Worm (Caenorhabditis elegans) whole organism, L2 larva: ENCODE measurements around the gene M6.4.

Experiments
- C34F6.9 ChIP-seq: fragments of 150-350 bp; optimal IDR thresholded peaks from 2 replicates; lab custom pipeline; 2014; ENCODE audit warnings: missing biosample characterization, missing genetic modification characterization
- F13H6.1 ChIP-seq: sonication (generic microtip); optimal IDR thresholded peaks from 2 replicates; lab custom pipeline; 2016; ENCODE audit warnings: missing genetic modification characterization, missing compliant biosample characterization
- R02D3.7 ChIP-seq: fragments of 150-350 bp; optimal IDR thresholded peaks from 2 replicates; lab custom pipeline; 2014; ENCODE audit warnings: missing biosample characterization, missing genetic modification characterization
- Y55F3AM.14 ChIP-seq: fragments of 200-800 bp; sonication (Bioruptor generic); optimal IDR thresholded peaks from 2 replicates; lab custom pipeline; 2018; ENCODE audit warnings: mild to moderate bottlenecking, missing genetic modification characterization, missing compliant biosample characterization
- ZK546.5 ChIP-seq: sonication (generic microtip); optimal IDR thresholded peaks from 2 replicates; lab custom pipeline; 2017; ENCODE audit warnings: missing biosample characterization, missing genetic modification characterization
- alr-1 ChIP-seq: fragments of 150-350 bp; optimal IDR thresholded peaks from 2 replicates; lab custom pipeline; 2014; ENCODE audit warnings: missing biosample characterization, missing genetic modification characterization
- aly-2 ChIP-seq: fragments of 150-350 bp; optimal IDR thresholded peaks from 2 replicates; lab custom pipeline; 2014; ENCODE audit warnings: missing biosample characterization, missing genetic modification characterization
- ama-1 ChIP-seq: fragments of 150-350 bp; optimal IDR thresholded peaks from 2 replicates; lab custom pipeline; 2018; ENCODE audit warnings: inconsistent platforms
- blmp-1 ChIP-seq: sonication (generic microtip); optimal IDR thresholded peaks from 2 replicates; lab custom pipeline; 2017; ENCODE audit warnings: missing genetic modification characterization, mild to moderate bottlenecking, missing compliant biosample characterization, antibody characterized with exemption, moderate library complexity; ENCODE audit not compliant: insufficient read depth
- ceh-16 ChIP-seq: fragments of 150-350 bp; optimal IDR thresholded peaks from 2 replicates; lab custom pipeline; 2014; ENCODE audit warnings: missing biosample characterization, missing genetic modification characterization
- ceh-82 ChIP-seq: fragments of 150-350 bp; optimal IDR thresholded peaks from 2 replicates; lab custom pipeline; 2014; ENCODE audit warnings: missing biosample characterization, missing genetic modification characterization
- crh-2 ChIP-seq: sonication (generic microtip); optimal IDR thresholded peaks from 2 replicates; lab custom pipeline; 2017; ENCODE audit warnings: missing biosample characterization, missing genetic modification characterization
- dmd-4 ChIP-seq: sonication (generic microtip); optimal IDR thresholded peaks from 2 replicates; lab custom pipeline; 2017; ENCODE audit warnings: missing biosample characterization, missing genetic modification characterization
- egl-27 ChIP-seq: sonication (generic microtip); optimal IDR thresholded peaks from 3 replicates; lab custom pipeline; 2017; ENCODE audit warnings: missing biosample characterization, missing genetic modification reagents, missing genetic modification characterization
- elt-1 ChIP-seq: fragments of 150-350 bp; optimal IDR thresholded peaks from 2 replicates; lab custom pipeline; 2014; ENCODE audit warnings: missing biosample characterization, missing genetic modification characterization
- elt-3 ChIP-seq: sonication (generic microtip); optimal IDR thresholded peaks from 2 replicates; lab custom pipeline; 2017; ENCODE audit warnings: missing biosample characterization, missing genetic modification characterization
- fos-1 ChIP-seq: fragments of 150-350 bp; optimal IDR thresholded peaks from 2 replicates; lab custom pipeline; 2014; ENCODE audit warnings: missing biosample characterization, missing genetic modification characterization
- gmeb-1 ChIP-seq: fragments of 150-350 bp; optimal IDR thresholded peaks from 2 replicates; lab custom pipeline; 2014; ENCODE audit warnings: missing biosample characterization, missing genetic modification characterization
- lin-11 ChIP-seq: fragments of 150-350 bp; sonication (generic microtip); optimal IDR thresholded peaks from 2 replicates; lab custom pipeline; 2014; ENCODE audit warnings: missing biosample characterization, missing genetic modification characterization, inconsistent platforms, mixed read lengths
- lin-13 ChIP-seq: fragments of 150-350 bp; optimal IDR thresholded peaks from 2 replicates; lab custom pipeline; 2014; ENCODE audit warnings: missing biosample characterization, missing genetic modification reagents, missing genetic modification characterization
- lin-39 ChIP-seq: fragments of 150-350 bp; optimal IDR thresholded peaks from 2 replicates; lab custom pipeline; 2014; ENCODE audit warnings: missing biosample characterization, missing genetic modification reagents, missing genetic modification characterization
- lsy-2 ChIP-seq, 2 experiments: fragments of 150-350 bp in 1 of 2; sonication (generic microtip) in 1 of 2; optimal IDR thresholded peaks; 2 replicates each; lab custom pipeline; 2014 to 2017; ENCODE audit warnings: missing biosample characterization in 2 of 2, missing genetic modification characterization in 2 of 2
- mab-5 ChIP-seq: fragments of 150-350 bp; optimal IDR thresholded peaks from 2 replicates; lab custom pipeline; 2014; ENCODE audit warnings: missing biosample characterization, missing genetic modification characterization
- mbf-1 ChIP-seq: sonication (generic microtip); optimal IDR thresholded peaks from 2 replicates; lab custom pipeline; 2017; ENCODE audit warnings: missing biosample characterization, missing genetic modification characterization
- mdl-1 ChIP-seq, 2 experiments: fragments of 150-350 bp in 1 of 2; sonication (generic microtip) in 1 of 2; optimal IDR thresholded peaks; 2 replicates each; lab custom pipeline; 2017; ENCODE audit warnings: missing biosample characterization in 2 of 2, missing genetic modification characterization in 2 of 2
- nhr-10 ChIP-seq: sonication (generic microtip); optimal IDR thresholded peaks from 2 replicates; lab custom pipeline; 2017; ENCODE audit warnings: missing biosample characterization, missing genetic modification characterization
- nhr-11 ChIP-seq: fragments of 150-350 bp; optimal IDR thresholded peaks from 2 replicates; lab custom pipeline; 2014; ENCODE audit warnings: missing biosample characterization, missing genetic modification characterization
- nhr-12 ChIP-seq: fragments of 150-350 bp; optimal IDR thresholded peaks from 2 replicates; lab custom pipeline; 2014; ENCODE audit warnings: missing biosample characterization, missing genetic modification characterization
- nhr-129 ChIP-seq: fragments of 150-350 bp; optimal IDR thresholded peaks from 2 replicates; lab custom pipeline; 2014; ENCODE audit warnings: missing biosample characterization, missing genetic modification characterization
- nhr-21 ChIP-seq: fragments of 150-350 bp; optimal IDR thresholded peaks from 2 replicates; lab custom pipeline; 2014; ENCODE audit warnings: missing biosample characterization, missing genetic modification characterization
- nhr-23 ChIP-seq: fragments of 150-350 bp; optimal IDR thresholded peaks from 2 replicates; lab custom pipeline; 2014; ENCODE audit warnings: missing biosample characterization, missing genetic modification reagents, missing genetic modification characterization
- nhr-237 ChIP-seq: fragments of 150-350 bp; optimal IDR thresholded peaks from 2 replicates; lab custom pipeline; 2014; ENCODE audit warnings: missing biosample characterization, missing genetic modification characterization
- nhr-25 ChIP-seq: fragments of 150-350 bp; sonication (generic microtip); optimal IDR thresholded peaks from 3 replicates; lab custom pipeline; 2014; ENCODE audit warnings: missing biosample characterization, missing genetic modification characterization
- nhr-6 ChIP-seq: fragments of 150-350 bp; optimal IDR thresholded peaks from 2 replicates; lab custom pipeline; 2014; ENCODE audit warnings: missing biosample characterization, missing genetic modification characterization
- nhr-77 ChIP-seq: fragments of 150-350 bp; optimal IDR thresholded peaks from 2 replicates; lab custom pipeline; 2014; ENCODE audit warnings: missing biosample characterization, missing genetic modification characterization
- peb-1 ChIP-seq: fragments of 150-350 bp; optimal IDR thresholded peaks from 2 replicates; lab custom pipeline; 2014; ENCODE audit warnings: missing biosample characterization, missing genetic modification characterization
- sem-4 ChIP-seq: fragments of 150-350 bp; optimal IDR thresholded peaks from 2 replicates; lab custom pipeline; 2014; ENCODE audit warnings: missing biosample characterization, missing genetic modification reagents, missing genetic modification characterization
- skn-1 ChIP-seq: sonication (generic microtip); optimal IDR thresholded peaks from 2 replicates; lab custom pipeline; 2017; ENCODE audit warnings: missing biosample characterization, missing genetic modification characterization
- sma-3 ChIP-seq: sonication (generic microtip); optimal IDR thresholded peaks from 2 replicates; lab custom pipeline; 2016; ENCODE audit warnings: missing genetic modification reagents, missing genetic modification characterization, missing compliant biosample characterization
- sma-9 ChIP-seq, 2 experiments: fragments of 150-350 bp in 1 of 2; sonication (generic microtip) in 1 of 2; optimal IDR thresholded peaks; 2 replicates each; lab custom pipeline; 2014 to 2016; ENCODE audit warnings: missing genetic modification characterization in 2 of 2, mild to moderate bottlenecking in 1 of 2, missing biosample characterization in 1 of 2, missing compliant biosample characterization in 1 of 2, missing genetic modification reagents in 1 of 2, moderate library complexity in 1 of 2
- snpc-4 ChIP-seq: fragments of 150-350 bp; optimal IDR thresholded peaks from 2 replicates; lab custom pipeline; 2014; ENCODE audit warnings: missing biosample characterization, missing genetic modification characterization
- unc-39 ChIP-seq: fragments of 150-350 bp; optimal IDR thresholded peaks from 2 replicates; lab custom pipeline; 2014; ENCODE audit warnings: missing biosample characterization, missing genetic modification characterization
- unc-55 ChIP-seq: fragments of 150-350 bp; sonication (generic microtip); optimal IDR thresholded peaks from 3 replicates; lab custom pipeline; 2014; ENCODE audit warnings: missing biosample characterization, missing genetic modification reagents, missing genetic modification characterization
- unc-62 ChIP-seq: fragments of 150-350 bp; optimal IDR thresholded peaks from 2 replicates; lab custom pipeline; 2014; ENCODE audit warnings: missing biosample characterization, missing genetic modification reagents, missing genetic modification characterization
- zag-1 ChIP-seq: fragments of 150-350 bp; optimal IDR thresholded peaks from 2 replicates; lab custom pipeline; 2014; ENCODE audit warnings: missing biosample characterization, missing genetic modification characterization
- ztf-1 ChIP-seq: fragments of 200-800 bp; sonication (Bioruptor generic); conservative IDR thresholded peaks from 2 replicates; pipeline ENCODE4 v1.3.6; 2022; ENCODE audit warnings: missing genetic modification characterization, missing compliant biosample characterization
- ztf-11 ChIP-seq: sonication (generic microtip); optimal IDR thresholded peaks from 2 replicates; lab custom pipeline; 2017; ENCODE audit warnings: missing biosample characterization, missing genetic modification characterization
- ztf-4 ChIP-seq: fragments of 150-350 bp; optimal IDR thresholded peaks from 2 replicates; lab custom pipeline; 2014; ENCODE audit warnings: missing biosample characterization, missing genetic modification characterization

Gene M6.4

DNA sequence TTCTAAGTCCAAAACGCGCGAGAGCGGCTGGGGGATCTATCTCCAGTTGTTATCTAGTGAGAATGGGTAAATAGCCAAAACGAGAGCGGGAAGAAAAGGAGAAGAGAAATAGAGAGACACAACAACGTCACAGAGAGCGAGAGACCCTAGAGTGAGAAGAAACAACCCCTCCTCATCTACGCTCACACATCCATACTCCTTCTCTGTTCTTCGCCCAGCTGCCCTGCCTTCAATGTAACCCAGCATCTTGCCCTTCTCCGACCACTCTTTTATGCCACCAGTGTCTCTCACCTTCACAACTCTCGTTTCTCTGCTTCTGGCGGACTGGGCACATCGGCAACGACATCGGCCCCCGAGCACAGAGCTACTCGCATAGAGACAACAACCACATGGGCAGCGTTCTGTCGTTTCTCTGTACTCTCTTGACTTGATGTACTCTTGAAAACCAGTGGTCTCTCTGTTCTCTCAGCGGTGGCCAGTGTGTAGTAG is 35.7 kb upstream of the M6.4 start:
- TF ChIP-seq sem-4 (tag; lab: Kevin White, UChicago) (peak; percentile 81), mdl-1 (tag; optimal IDR thresholded peaks at IDR 0.05; lab: Kevin White, UChicago) (peak; percentile 86 to 96), nhr-10 (tag; lab: Kevin White, UChicago) (no peak), unc-55 (GFP tag; lab: Kevin White, UChicago) (peak; percentile 74), nhr-237 (no peak), ZK546.5 (no peak), egl-27 (peak; percentile 63), gmeb-1 (tag; lab: Kevin White, UChicago) (peak; percentile 42), lsy-2 (tag; optimal IDR thresholded peaks at IDR 0.05; lab: Kevin White, UChicago) (peak; percentile 61 to 76), elt-1 (no peak), ceh-82 (tag; lab: Kevin White, UChicago) (no peak), sma-3 (GFP tag; lab: Kevin White, UChicago) (peak; percentile 63), mab-5 (tag; lab: Kevin White, UChicago) (peak; percentile 81), dmd-4 (no peak), alr-1 (tag; lab: Kevin White, UChicago) (no peak), nhr-25 (tag; lab: Kevin White, UChicago) (peak; percentile 80), C34F6.9 (tag; lab: Kevin White, UChicago) (peak; percentile 92), lin-39 (no peak), F13H6.1 (peak; percentile 95), snpc-4 (peak; percentile 54), sma-9 (GFP tag; optimal IDR thresholded peaks at IDR 0.05; lab: Kevin White, UChicago) (peak; percentile 79), sma-9 (tag; optimal IDR thresholded peaks at IDR 0.05; lab: Kevin White, UChicago) (no peak), ztf-4 (tag; lab: Kevin White, UChicago) (peak; percentile 72), skn-1 (no peak), nhr-77 (tag; lab: Kevin White, UChicago) (no peak), nhr-6 (peak; percentile 85), blmp-1 (tag; lab: Kevin White, UChicago) (peak; percentile 64), ama-1 (lab: Kevin White, UChicago) (no peak), unc-39 (peak; percentile 12), fos-1 (peak; percentile 84), mbf-1 (tag; lab: Kevin White, UChicago) (no peak), aly-2 (tag; lab: Kevin White, UChicago) (no peak), peb-1 (tag; lab: Kevin White, UChicago) (peak; percentile 88), nhr-11 (tag; lab: Kevin White, UChicago) (no peak), ztf-1 (GFP tag; lab: Robert Waterston, UW) (no peak), ztf-11 (tag; lab: Kevin White, UChicago) (no peak), lin-13 (GFP tag; lab: Kevin White, UChicago) (peak; percentile 76), nhr-23 (tag; lab: Kevin White, UChicago) (peak; percentile 48), nhr-129 (tag; lab: Kevin White, UChicago) (peak; percentile 98), R02D3.7 (tag; lab: Kevin White, UChicago) (no peak), unc-62 (GFP tag; lab: Kevin White, UChicago) (no peak), nhr-21 (tag; lab: Kevin White, UChicago) (peak; percentile 62), crh-2 (tag; lab: Kevin White, UChicago) (peak; percentile 88), elt-3 (tag; lab: Kevin White, UChicago) (no peak), Y55F3AM.14 (GFP tag; lab: Kevin White, UChicago) (peak; percentile 78), ceh-16 (peak; percentile 37), lin-11 (peak; percentile 56), zag-1 (peak; percentile 89), nhr-12 (tag; lab: Kevin White, UChicago) (no peak)
- TF ChIP-seq, all 48 proteins: peak for 28
